Worm (Caenorhabditis elegans): Measurements from ENCODE around the gene nspf-2.

- TF ChIP-seq ama-1 (optimal IDR thresholded peaks at IDR 0.05): no peak
- TF ChIP-seq nhr-12 (tag; optimal IDR thresholded peaks at IDR 0.05): no peak
- no peak for TF ChIP-seq ceh-82 (tag; optimal IDR thresholded peaks at IDR 0.05)
Measured at ce11 chrII:2707872-2708271, 19.2 kb downstream of the nspf-2 start, which contains the start of gene Y47G7B.2.
